Worm (Caenorhabditis elegans) whole organism, L4 larva: ENCODE results near the gene dyf-2.
A peak's percentile ranks its signal among the peaks of the same experiment; 100 is the strongest.

Experiments used
- F10B5.3 ChIP-seq: sonication (generic microtip); optimal IDR thresholded peaks from 2 replicates; lab custom pipeline; 2016; ENCODE audit warnings: mild to moderate bottlenecking, missing genetic modification characterization, missing compliant biosample characterization
- ama-1 ChIP-seq: fragments of 150-350 bp; optimal IDR thresholded peaks from 2 replicates; lab custom pipeline; 2014; ENCODE audit warnings: inconsistent platforms, mixed read lengths
- dmd-6 ChIP-seq: fragments of 200-800 bp; sonication (Bioruptor generic); IDR thresholded peaks from 2 replicates; pipeline ENCODE4 v1.3.6; 2022; ENCODE audit warnings: missing genetic modification reagents, missing genetic modification characterization, missing compliant biosample characterization
- dve-1 ChIP-seq: sonication (generic microtip); optimal IDR thresholded peaks from 2 replicates; lab custom pipeline; 2017; ENCODE audit warnings: antibody characterized with exemption, mild to moderate bottlenecking, missing genetic modification characterization, missing compliant biosample characterization; ENCODE audit not compliant: insufficient read depth
- lin-15B ChIP-seq: fragments of 150-350 bp; sonication (generic microtip); optimal IDR thresholded peaks from 3 replicates; lab custom pipeline; 2014; ENCODE audit warnings: missing biosample characterization, missing genetic modification characterization
- lin-29 ChIP-seq: fragments of 200-800 bp; sonication (Bioruptor generic); IDR thresholded peaks from 2 replicates; pipeline ENCODE4 v1.3.6; 2022; ENCODE audit warnings: missing genetic modification reagents, missing genetic modification characterization, missing compliant biosample characterization
- nhr-237 ChIP-seq: sonication (generic microtip); optimal IDR thresholded peaks from 2 replicates; lab custom pipeline; 2017; ENCODE audit warnings: missing biosample characterization, missing genetic modification characterization
- nhr-28 ChIP-seq: fragments of 150-350 bp; optimal IDR thresholded peaks from 2 replicates; lab custom pipeline; 2014; ENCODE audit warnings: missing biosample characterization, missing genetic modification characterization
- pqm-1 ChIP-seq: sonication (generic microtip); optimal IDR thresholded peaks from 2 replicates; lab custom pipeline; 2017; ENCODE audit warnings: missing biosample characterization, missing genetic modification characterization
- snpc-1.2 ChIP-seq: fragments of 200-800 bp; sonication (Bioruptor generic); IDR thresholded peaks from 2 replicates; pipeline ENCODE4 v1.3.6; 2022; ENCODE audit warnings: missing genetic modification reagents, missing genetic modification characterization, missing compliant biosample characterization
- unc-62 ChIP-seq, 3 experiments: fragments of 150-350 bp in 1 of 3; sonication (generic microtip); optimal IDR thresholded peaks in 2 of 3; peaks in 1 of 3; 1 replicate in 1 of 3; 2 replicates in 2 of 3; lab custom pipeline; 2014 to 2017; ENCODE audit warnings: missing biosample characterization in 3 of 3, missing genetic modification characterization in 3 of 3, missing genetic modification reagents in 3 of 3, missing genotype in 1 of 3

- TF ChIP-seq nhr-237, result no peak
- no peak for TF ChIP-seq F10B5.3 (tag; lab: Kevin White, UChicago)
- no peak for TF ChIP-seq nhr-28
- TF ChIP-seq unc-62 (GFP tag; optimal IDR thresholded peaks at IDR 0.05 in 1 of 2; lab: Kevin White, UChicago), result peak in 1 of 2 experiments; percentile 91
- TF ChIP-seq unc-62 (tag; optimal IDR thresholded peaks at IDR 0.05; lab: Kevin White, UChicago), result no peak
- TF ChIP-seq lin-29, result no peak
- no peak; the same call in 1 of the 2 replicates for TF ChIP-seq snpc-1.2 (GFP tag; lab: Robert Waterston, UW)
- TF ChIP-seq dve-1, result peak; percentile 46
- no peak for TF ChIP-seq dmd-6 (GFP tag; lab: Robert Waterston, UW)
- TF ChIP-seq lin-15B (tag; lab: Kevin White, UChicago), result no peak
- TF ChIP-seq ama-1 (lab: Kevin White, UChicago), result peak; percentile 25
- no peak for TF ChIP-seq pqm-1 (tag; lab: Kevin White, UChicago)
Measured at ce11 chrIII:13625650-13626430, 60.4 kb downstream of the dyf-2 start.
